Fruit fly (Drosophila melanogaster): ENCODE measurements around the gene CG32318.
"Not testable (repeated sequence)": the region's sequence is repeated elsewhere in the genome, so short reads cannot be mapped to it uniquely, and the experiment has no call there.

dm6 chr3L:1245810-1246209, 913 bp downstream of the CG32318 start, which contains the start of gene Klp61F:
- not testable (repeated sequence) for TF ChIP-seq gl (tag; optimal IDR thresholded peaks at IDR 0.05); fd96Ca (GFP tag; IDR thresholded peaks at IDR 0.05); CG34367 (tag; optimal IDR thresholded peaks at IDR 0.05); CG9948 (tag; optimal IDR thresholded peaks at IDR 0.05); D1 (tag; optimal IDR thresholded peaks at IDR 0.05); CG12605 (GFP tag; IDR thresholded peaks at IDR 0.05)
